Worm (Caenorhabditis elegans) whole organism, L4 larva: ENCODE measurements around the gene zhit-2.

Source experiments
- D1046.2 ChIP-seq: fragments of 200-800 bp; sonication (Bioruptor generic); IDR thresholded peaks from 2 replicates; pipeline ENCODE4 v1.3.6; 2022; ENCODE audit warnings: missing genetic modification characterization, missing compliant biosample characterization
- F10B5.3 ChIP-seq: sonication (generic microtip); optimal IDR thresholded peaks from 2 replicates; lab custom pipeline; 2016; ENCODE audit warnings: mild to moderate bottlenecking, missing genetic modification characterization, missing compliant biosample characterization
- F44E2.7 ChIP-seq: fragments of 200-800 bp; sonication (Bioruptor generic); IDR thresholded peaks from 2 replicates; pipeline ENCODE4 v2.1.2; 2022; ENCODE audit warnings: missing genetic modification characterization, missing compliant biosample characterization
- F49E8.2 ChIP-seq: sonication (generic microtip); optimal IDR thresholded peaks from 2 replicates; lab custom pipeline; 2016; ENCODE audit warnings: missing compliant biosample characterization, mild to moderate bottlenecking, missing genetic modification characterization, borderline replicate concordance
- Y48G9A.11 ChIP-seq: fragments of 200-800 bp; sonication (Bioruptor generic); IDR thresholded peaks from 2 replicates; pipeline ENCODE4 v1.3.6; 2022; ENCODE audit warnings: missing genetic modification reagents, missing genetic modification characterization, missing compliant biosample characterization
- ama-1 ChIP-seq: fragments of 150-350 bp; optimal IDR thresholded peaks from 2 replicates; lab custom pipeline; 2014; ENCODE audit warnings: inconsistent platforms, mixed read lengths
- ceh-20 ChIP-seq: fragments of 200-800 bp; sonication (Bioruptor generic); IDR thresholded peaks from 2 replicates; pipeline ENCODE4 v1.3.6; 2022; ENCODE audit warnings: missing genetic modification reagents, missing genetic modification characterization, missing compliant biosample characterization
- ces-1 ChIP-seq: fragments of 150-350 bp; sonication (generic microtip); optimal IDR thresholded peaks from 4 replicates; lab custom pipeline; 2014; ENCODE audit warnings: missing biosample characterization, missing genetic modification reagents, missing genetic modification characterization
- cey-2 ChIP-seq: sonication (generic microtip); optimal IDR thresholded peaks from 3 replicates; lab custom pipeline; 2017; ENCODE audit warnings: missing genetic modification characterization, mild to moderate bottlenecking, missing compliant biosample characterization, antibody characterized with exemption, borderline replicate concordance; ENCODE audit not compliant: insufficient read depth
- ctbp-1 ChIP-seq: fragments of 200-800 bp; sonication (Bioruptor generic); IDR thresholded peaks from 2 replicates; pipeline ENCODE4 v1.3.6; 2022; ENCODE audit warnings: missing genetic modification reagents, missing genetic modification characterization, missing compliant biosample characterization
- daf-19 ChIP-seq: fragments of 200-800 bp; sonication (Bioruptor generic); conservative IDR thresholded peaks from 2 replicates; pipeline ENCODE4 v1.3.6; 2022; ENCODE audit warnings: missing genetic modification characterization, missing compliant biosample characterization
- daf-8 ChIP-seq: fragments of 200-800 bp; sonication (Bioruptor generic); IDR thresholded peaks from 2 replicates; pipeline ENCODE4 v1.3.6; 2022; ENCODE audit warnings: missing genetic modification characterization, missing compliant biosample characterization
- dpl-1 ChIP-seq: fragments of 150-350 bp; optimal IDR thresholded peaks from 2 replicates; lab custom pipeline; 2014; ENCODE audit warnings: missing biosample characterization, missing genetic modification reagents, missing genetic modification characterization
- duxl-1 ChIP-seq: sonication (generic microtip); optimal IDR thresholded peaks from 2 replicates; lab custom pipeline; 2016; ENCODE audit warnings: mild to moderate bottlenecking, missing genetic modification characterization, moderate library complexity, missing compliant biosample characterization; ENCODE audit not compliant: poor library complexity
- fos-1 ChIP-seq: fragments of 150-350 bp; optimal IDR thresholded peaks from 2 replicates; lab custom pipeline; 2014; ENCODE audit warnings: missing biosample characterization, missing genetic modification characterization
- jun-1 ChIP-seq: fragments of 150-350 bp; optimal IDR thresholded peaks from 2 replicates; lab custom pipeline; 2014; ENCODE audit warnings: missing biosample characterization, missing genetic modification reagents, missing genetic modification characterization
- lin-1 ChIP-seq: fragments of 200-800 bp; sonication (Bioruptor generic); IDR thresholded peaks from 2 replicates; pipeline ENCODE4 v1.3.6; 2022; ENCODE audit warnings: missing genetic modification reagents, missing genetic modification characterization, missing compliant biosample characterization
- lin-29 ChIP-seq: fragments of 200-800 bp; sonication (Bioruptor generic); IDR thresholded peaks from 2 replicates; pipeline ENCODE4 v1.3.6; 2022; ENCODE audit warnings: missing genetic modification reagents, missing genetic modification characterization, missing compliant biosample characterization
- lsy-2 ChIP-seq, 2 experiments: fragments of 150-350 bp in 1 of 2; sonication (generic microtip) in 1 of 2; optimal IDR thresholded peaks; 2 replicates each; lab custom pipeline; 2014 to 2017; ENCODE audit warnings: missing biosample characterization in 2 of 2, missing genetic modification characterization in 2 of 2
- madf-5 ChIP-seq, 2 experiments: fragments of 200-800 bp; sonication (Bioruptor generic); IDR thresholded peaks; 2 replicates each; pipeline ENCODE4 v1.3.6; 2022; ENCODE audit warnings: missing compliant biosample characterization in 2 of 2, missing genetic modification characterization in 2 of 2
- mdl-1 ChIP-seq, 2 experiments: fragments of 150-350 bp in 1 of 2; sonication (generic microtip) in 1 of 2; optimal IDR thresholded peaks; 2 replicates each; lab custom pipeline; 2014 to 2017; ENCODE audit warnings: missing biosample characterization in 2 of 2, missing genetic modification characterization in 2 of 2
- mep-1 ChIP-seq: fragments of 150-350 bp; sonication (generic microtip); optimal IDR thresholded peaks from 3 replicates; lab custom pipeline; 2014; ENCODE audit warnings: missing biosample characterization, missing genetic modification characterization
- mes-2 ChIP-seq: sonication (generic microtip); optimal IDR thresholded peaks from 2 replicates; lab custom pipeline; 2016; ENCODE audit warnings: missing genotype, mild to moderate bottlenecking, missing genetic modification characterization, missing compliant biosample characterization; ENCODE audit not compliant: poor library complexity, severe bottlenecking
- mxl-2 ChIP-seq: fragments of 200-800 bp; sonication (Bioruptor generic); conservative IDR thresholded peaks from 2 replicates; pipeline ENCODE4 v1.3.6; 2022; ENCODE audit warnings: missing genetic modification reagents, missing genetic modification characterization, missing compliant biosample characterization
- nhr-25 ChIP-seq: sonication (generic microtip); optimal IDR thresholded peaks from 2 replicates; lab custom pipeline; 2017; ENCODE audit warnings: missing genetic modification characterization, mild to moderate bottlenecking, missing compliant biosample characterization, antibody characterized with exemption, moderate library complexity, borderline replicate concordance; ENCODE audit not compliant: insufficient read depth
- nhr-42 ChIP-seq: fragments of 200-800 bp; sonication (Bioruptor generic); IDR thresholded peaks from 2 replicates; pipeline ENCODE4 v1.3.6; 2022; ENCODE audit warnings: missing genetic modification characterization, missing compliant biosample characterization
- nhr-76 ChIP-seq: fragments of 150-350 bp; optimal IDR thresholded peaks from 2 replicates; lab custom pipeline; 2014; ENCODE audit warnings: missing biosample characterization, missing genetic modification characterization
- php-3 ChIP-seq: fragments of 200-800 bp; sonication (Bioruptor generic); IDR thresholded peaks from 2 replicates; pipeline ENCODE4 v1.3.6; 2022; ENCODE audit warnings: missing genetic modification reagents, missing genetic modification characterization, missing compliant biosample characterization
- set-16 ChIP-seq: fragments of 200-800 bp; sonication (Bioruptor generic); IDR thresholded peaks from 2 replicates; pipeline ENCODE4 v1.3.6; 2022; ENCODE audit warnings: missing genetic modification reagents, missing genetic modification characterization, missing compliant biosample characterization
- spr-1 ChIP-seq: sonication (generic microtip); optimal IDR thresholded peaks from 2 replicates; lab custom pipeline; 2016; ENCODE audit warnings: mild to moderate bottlenecking, missing genetic modification characterization, missing compliant biosample characterization
- tra-1 ChIP-seq: fragments of 200-800 bp; sonication (Bioruptor generic); IDR thresholded peaks from 2 replicates; pipeline ENCODE4 v1.3.6; 2022; ENCODE audit warnings: missing genetic modification reagents, missing genetic modification characterization, missing compliant biosample characterization
- unc-62 ChIP-seq, 3 experiments: fragments of 150-350 bp in 1 of 3; sonication (generic microtip); optimal IDR thresholded peaks in 2 of 3; peaks in 1 of 3; 1 replicate in 1 of 3; 2 replicates in 2 of 3; lab custom pipeline; 2014 to 2017; ENCODE audit warnings: missing biosample characterization in 3 of 3, missing genetic modification characterization in 3 of 3, missing genetic modification reagents in 3 of 3, missing genotype in 1 of 3
- zfp-3 ChIP-seq: fragments of 200-800 bp; sonication (Bioruptor generic); conservative IDR thresholded peaks from 2 replicates; pipeline ENCODE4 v1.3.6; 2022; ENCODE audit warnings: missing genetic modification reagents, missing genetic modification characterization, missing compliant biosample characterization
- zip-11 ChIP-seq: fragments of 200-800 bp; sonication (Bioruptor generic); IDR thresholded peaks from 2 replicates; pipeline ENCODE4 v1.3.6; 2022; ENCODE audit warnings: missing genetic modification characterization, missing compliant biosample characterization
- zip-2 ChIP-seq: fragments of 150-350 bp; optimal IDR thresholded peaks from 2 replicates; lab custom pipeline; 2014; ENCODE audit warnings: missing biosample characterization, missing genetic modification characterization
- ztf-11 ChIP-seq: fragments of 150-350 bp; optimal IDR thresholded peaks from 2 replicates; lab custom pipeline; 2014; ENCODE audit warnings: missing biosample characterization, missing genetic modification characterization

zhit-2 gene

DNA sequence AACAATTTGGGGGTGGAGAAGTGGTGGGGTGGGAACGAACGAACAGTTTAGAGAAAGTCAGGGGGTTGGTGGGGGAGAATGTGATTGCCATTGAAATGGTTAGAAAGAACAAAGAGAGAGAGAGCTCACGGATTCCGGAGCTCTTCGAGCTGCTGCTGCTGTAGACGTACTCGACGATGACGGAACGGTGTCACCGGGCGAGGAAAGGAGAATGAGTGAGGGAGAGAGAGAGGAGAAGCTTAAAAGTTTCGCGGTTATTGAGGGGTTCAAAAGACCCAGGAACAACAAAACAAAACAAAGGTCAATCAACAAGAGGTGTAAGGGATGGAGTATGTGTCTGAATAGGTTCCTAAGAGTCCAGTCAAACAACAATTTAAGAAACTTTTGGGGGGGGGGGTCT lies 32.1 kb upstream of the zhit-2 start:
- TF ChIP-seq ceh-20 (GFP tag; lab: Robert Waterston, UW), result no peak
- TF ChIP-seq daf-8 (GFP tag; lab: Robert Waterston, UW), result no peak
- TF ChIP-seq lsy-2 (tag; optimal IDR thresholded peaks at IDR 0.05; lab: Kevin White, UChicago), result no peak
- peak; percentile 32; the same call in 1 of the 2 replicates for TF ChIP-seq set-16 (GFP tag; lab: Robert Waterston, UW)
- TF ChIP-seq php-3 (GFP tag; lab: Robert Waterston, UW), result no peak
- TF ChIP-seq cey-2 (tag; lab: Kevin White, UChicago), result no peak
- TF ChIP-seq zip-2, result no peak
- no peak for TF ChIP-seq ztf-11 (tag; lab: Kevin White, UChicago)

- no peak for TF ChIP-seq madf-5 (GFP tag; IDR thresholded peaks at IDR 0.05; lab: Robert Waterston, UW)
- TF ChIP-seq unc-62 (GFP tag; optimal IDR thresholded peaks at IDR 0.05 in 1 of 2; lab: Kevin White, UChicago), result peak in 1 of 2 experiments; percentile 23
- TF ChIP-seq unc-62 (tag; optimal IDR thresholded peaks at IDR 0.05; lab: Kevin White, UChicago), result no peak
- no peak for TF ChIP-seq F49E8.2 (tag; lab: Kevin White, UChicago)
- peak; percentile 8 for TF ChIP-seq ama-1 (lab: Kevin White, UChicago)
- no peak for TF ChIP-seq zip-11
- TF ChIP-seq nhr-76 (tag; lab: Kevin White, UChicago), result no peak
- no peak for TF ChIP-seq F44E2.7 (GFP tag; lab: Robert Waterston, UW)
- no peak for TF ChIP-seq D1046.2 (GFP tag; lab: Robert Waterston, UW)
- no peak for TF ChIP-seq mdl-1 (tag; optimal IDR thresholded peaks at IDR 0.05; lab: Kevin White, UChicago)
- no peak for TF ChIP-seq zip-2
- TF ChIP-seq Y48G9A.11 (GFP tag; lab: Robert Waterston, UW), result no peak
- TF ChIP-seq lin-29 (GFP tag; lab: Robert Waterston, UW), result no peak
- TF ChIP-seq spr-1, result no peak
- peak; percentile 15 for TF ChIP-seq dpl-1 (GFP tag; lab: Kevin White, UChicago)
- no peak for TF ChIP-seq duxl-1 (tag; lab: Kevin White, UChicago)
- TF ChIP-seq mes-2 (tag; lab: Kevin White, UChicago), result no peak
- TF ChIP-seq daf-19 (GFP tag; lab: Robert Waterston, UW), result no peak
- no peak for TF ChIP-seq nhr-42 (GFP tag; lab: Robert Waterston, UW)
- no peak for TF ChIP-seq zfp-3 (GFP tag; lab: Robert Waterston, UW)
- no peak for TF ChIP-seq ces-1 (GFP tag; lab: Kevin White, UChicago)
- no peak for TF ChIP-seq mep-1 (tag; lab: Kevin White, UChicago)
- no peak for TF ChIP-seq nhr-25 (tag; lab: Kevin White, UChicago)
- TF ChIP-seq fos-1 (tag; lab: Kevin White, UChicago), result no peak
- no peak for TF ChIP-seq F10B5.3
- no peak for TF ChIP-seq tra-1 (GFP tag; lab: Robert Waterston, UW)
- no peak for TF ChIP-seq ctbp-1 (GFP tag; lab: Robert Waterston, UW)
- TF ChIP-seq mxl-2, result no peak
- TF ChIP-seq lin-1 (GFP tag; lab: Robert Waterston, UW), result no peak
- peak; percentile 15 for TF ChIP-seq jun-1 (tag; lab: Kevin White, UChicago)
Observed at ce11 chrIII:4275704-4276103, 31.5 kb upstream of the zhit-2 start.

DNA sequence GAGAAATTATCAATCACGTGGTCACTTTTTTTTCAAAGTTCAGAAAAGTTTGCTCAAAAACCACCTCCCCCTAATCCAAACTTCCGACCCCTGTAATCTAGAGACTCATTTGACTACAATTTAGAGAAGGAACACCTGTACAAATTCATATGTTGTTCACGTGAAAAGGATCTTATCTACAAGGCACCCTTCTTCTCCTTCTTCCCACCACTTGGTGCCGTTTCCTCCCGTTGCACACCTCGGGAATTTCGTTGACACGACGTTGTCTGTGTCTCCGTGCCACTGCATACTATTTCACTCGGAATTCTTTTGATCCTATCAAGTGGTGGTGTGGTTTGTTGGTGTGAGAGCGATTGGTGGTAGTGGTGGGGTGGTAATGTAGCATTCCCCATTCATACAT lies 30.3 kb upstream of the zhit-2 start:
- TF ChIP-seq lin-29 (GFP tag; lab: Robert Waterston, UW) (no peak), unc-62 (GFP tag; optimal IDR thresholded peaks at IDR 0.05 in 1 of 2; lab: Kevin White, UChicago) (peak in 1 of 2 experiments; percentile 93), unc-62 (tag; optimal IDR thresholded peaks at IDR 0.05; lab: Kevin White, UChicago) (no peak)
